Worm (Caenorhabditis elegans) whole organism, L4 larva: Measurements from ENCODE around the gene C13A2.12.

Source experiments
- F26F4.8 ChIP-seq: fragments of 200-800 bp; sonication (Bioruptor generic); conservative IDR thresholded peaks from 2 replicates; pipeline ENCODE4 v1.3.6; 2022; ENCODE audit warnings: missing genetic modification characterization, missing compliant biosample characterization
- T26A8.4 ChIP-seq: fragments of 200-800 bp; sonication (Bioruptor generic); IDR thresholded peaks from 2 replicates; pipeline ENCODE4 v1.3.6; 2022; ENCODE audit warnings: missing genetic modification characterization, missing compliant biosample characterization
- Y48G9A.11 ChIP-seq: fragments of 200-800 bp; sonication (Bioruptor generic); IDR thresholded peaks from 2 replicates; pipeline ENCODE4 v1.3.6; 2022; ENCODE audit warnings: missing genetic modification reagents, missing genetic modification characterization, missing compliant biosample characterization
- Y5F2A.4 ChIP-seq: fragments of 200-800 bp; sonication (Bioruptor generic); optimal IDR thresholded peaks from 2 replicates; lab custom pipeline; 2018; ENCODE audit warnings: mild to moderate bottlenecking, missing genetic modification characterization, missing compliant biosample characterization
- ZK337.2 ChIP-seq: fragments of 200-800 bp; sonication (Bioruptor generic); IDR thresholded peaks from 2 replicates; pipeline ENCODE4 v1.3.6; 2022; ENCODE audit warnings: missing genetic modification reagents, missing genetic modification characterization, missing compliant biosample characterization
- aha-1 ChIP-seq: fragments of 150-350 bp; peaks from one replicate; lab custom pipeline; 2014; ENCODE audit warnings: missing biosample characterization, missing genetic modification characterization
- attf-4 ChIP-seq: sonication (generic microtip); optimal IDR thresholded peaks from 3 replicates; lab custom pipeline; 2017; ENCODE audit warnings: missing biosample characterization, missing genetic modification characterization
- ceh-28 ChIP-seq: fragments of 150-350 bp; optimal IDR thresholded peaks from 2 replicates; lab custom pipeline; 2014; ENCODE audit warnings: missing biosample characterization, missing genetic modification reagents, missing genetic modification characterization
- ceh-44 ChIP-seq: fragments of 200-800 bp; sonication (Bioruptor generic); IDR thresholded peaks from 2 replicates; pipeline ENCODE4 v1.3.6; 2022; ENCODE audit warnings: missing genetic modification reagents, missing genetic modification characterization, missing compliant biosample characterization
- cey-2 ChIP-seq: sonication (generic microtip); optimal IDR thresholded peaks from 3 replicates; lab custom pipeline; 2017; ENCODE audit warnings: missing genetic modification characterization, mild to moderate bottlenecking, missing compliant biosample characterization, antibody characterized with exemption, borderline replicate concordance; ENCODE audit not compliant: insufficient read depth
- dmd-6 ChIP-seq: fragments of 200-800 bp; sonication (Bioruptor generic); IDR thresholded peaks from 2 replicates; pipeline ENCODE4 v1.3.6; 2022; ENCODE audit warnings: missing genetic modification reagents, missing genetic modification characterization, missing compliant biosample characterization
- dmd-8 ChIP-seq: fragments of 200-800 bp; sonication (Bioruptor generic); IDR thresholded peaks from 2 replicates; pipeline ENCODE4 v1.3.6; 2022; ENCODE audit warnings: missing genetic modification characterization, missing compliant biosample characterization
- dve-1 ChIP-seq: sonication (generic microtip); optimal IDR thresholded peaks from 2 replicates; lab custom pipeline; 2017; ENCODE audit warnings: antibody characterized with exemption, mild to moderate bottlenecking, missing genetic modification characterization, missing compliant biosample characterization; ENCODE audit not compliant: insufficient read depth
- fkh-10 ChIP-seq: fragments of 150-350 bp; optimal IDR thresholded peaks from 2 replicates; lab custom pipeline; 2014; ENCODE audit warnings: missing biosample characterization, missing genetic modification reagents, missing genetic modification characterization
- fos-1 ChIP-seq: fragments of 150-350 bp; optimal IDR thresholded peaks from 2 replicates; lab custom pipeline; 2014; ENCODE audit warnings: missing biosample characterization, missing genetic modification characterization
- hif-1 ChIP-seq, 2 experiments: sonication (generic microtip); optimal IDR thresholded peaks; 2 replicates each; lab custom pipeline; 2016 to 2017; ENCODE audit warnings: missing compliant biosample characterization in 2 of 2, missing genetic modification characterization in 2 of 2, missing genetic modification reagents in 2 of 2, missing genotype in 2 of 2, mild to moderate bottlenecking in 1 of 2
- hmg-1.1 ChIP-seq: fragments of 200-800 bp; sonication (Bioruptor generic); IDR thresholded peaks from 2 replicates; pipeline ENCODE4 v1.3.6; 2022; ENCODE audit warnings: missing genetic modification reagents, missing genetic modification characterization, missing compliant biosample characterization
- lim-7 ChIP-seq: fragments of 200-800 bp; sonication (Bioruptor generic); IDR thresholded peaks from 2 replicates; pipeline ENCODE4 v1.3.6; 2022; ENCODE audit warnings: missing genetic modification characterization, missing compliant biosample characterization
- lin-13 ChIP-seq: fragments of 150-350 bp; optimal IDR thresholded peaks from 2 replicates; lab custom pipeline; 2014; ENCODE audit warnings: missing biosample characterization, missing genetic modification reagents, missing genetic modification characterization
- lin-38 ChIP-seq: fragments of 200-800 bp; sonication (Bioruptor generic); IDR thresholded peaks from 2 replicates; pipeline ENCODE4 v1.3.6; 2022; ENCODE audit warnings: missing genetic modification reagents, missing genetic modification characterization, missing compliant biosample characterization
- lin-39 ChIP-seq: fragments of 150-350 bp; optimal IDR thresholded peaks from 2 replicates; lab custom pipeline; 2014; ENCODE audit warnings: missing biosample characterization, missing genetic modification reagents, missing genetic modification characterization
- lir-3 ChIP-seq: sonication (generic microtip); optimal IDR thresholded peaks from 2 replicates; lab custom pipeline; 2016; ENCODE audit warnings: mild to moderate bottlenecking, missing genetic modification characterization, missing compliant biosample characterization
- lsy-2 ChIP-seq, 2 experiments: fragments of 150-350 bp in 1 of 2; sonication (generic microtip) in 1 of 2; optimal IDR thresholded peaks; 2 replicates each; lab custom pipeline; 2014 to 2017; ENCODE audit warnings: missing biosample characterization in 2 of 2, missing genetic modification characterization in 2 of 2
- mdl-1 ChIP-seq, 2 experiments: fragments of 150-350 bp in 1 of 2; sonication (generic microtip) in 1 of 2; optimal IDR thresholded peaks; 2 replicates each; lab custom pipeline; 2014 to 2017; ENCODE audit warnings: missing biosample characterization in 2 of 2, missing genetic modification characterization in 2 of 2
- mdt-29 ChIP-seq: fragments of 200-800 bp; sonication (Bioruptor generic); IDR thresholded peaks from 2 replicates; pipeline ENCODE4 v1.3.6; 2022; ENCODE audit warnings: missing genetic modification reagents, missing genetic modification characterization, missing compliant biosample characterization
- mep-1 ChIP-seq: fragments of 150-350 bp; sonication (generic microtip); optimal IDR thresholded peaks from 3 replicates; lab custom pipeline; 2014; ENCODE audit warnings: missing biosample characterization, missing genetic modification characterization
- mes-2 ChIP-seq: sonication (generic microtip); optimal IDR thresholded peaks from 2 replicates; lab custom pipeline; 2016; ENCODE audit warnings: missing genotype, mild to moderate bottlenecking, missing genetic modification characterization, missing compliant biosample characterization; ENCODE audit not compliant: poor library complexity, severe bottlenecking
- mxl-3 ChIP-seq: fragments of 200-800 bp; sonication (Bioruptor generic); optimal IDR thresholded peaks from 2 replicates; lab custom pipeline; 2018; ENCODE audit warnings: mild to moderate bottlenecking, missing genetic modification characterization, missing compliant biosample characterization
- nhr-111 ChIP-seq: fragments of 200-800 bp; sonication (Bioruptor generic); optimal IDR thresholded peaks from 2 replicates; lab custom pipeline; 2018; ENCODE audit warnings: mild to moderate bottlenecking, missing genetic modification characterization, missing compliant biosample characterization
- nhr-25 ChIP-seq: sonication (generic microtip); optimal IDR thresholded peaks from 2 replicates; lab custom pipeline; 2017; ENCODE audit warnings: missing genetic modification characterization, mild to moderate bottlenecking, missing compliant biosample characterization, antibody characterized with exemption, moderate library complexity, borderline replicate concordance; ENCODE audit not compliant: insufficient read depth
- nhr-28 ChIP-seq: fragments of 150-350 bp; optimal IDR thresholded peaks from 2 replicates; lab custom pipeline; 2014; ENCODE audit warnings: missing biosample characterization, missing genetic modification characterization
- nhr-76 ChIP-seq: fragments of 150-350 bp; optimal IDR thresholded peaks from 2 replicates; lab custom pipeline; 2014; ENCODE audit warnings: missing biosample characterization, missing genetic modification characterization
- nhr-77 ChIP-seq: fragments of 150-350 bp; optimal IDR thresholded peaks from 2 replicates; lab custom pipeline; 2014; ENCODE audit warnings: missing biosample characterization, missing genetic modification characterization
- sdz-12 ChIP-seq: fragments of 200-800 bp; sonication (Bioruptor generic); optimal IDR thresholded peaks from 2 replicates; lab custom pipeline; 2018; ENCODE audit warnings: mild to moderate bottlenecking, missing genetic modification characterization, missing compliant biosample characterization
- snpc-1.2 ChIP-seq: fragments of 200-800 bp; sonication (Bioruptor generic); IDR thresholded peaks from 2 replicates; pipeline ENCODE4 v1.3.6; 2022; ENCODE audit warnings: missing genetic modification reagents, missing genetic modification characterization, missing compliant biosample characterization
- unc-39 ChIP-seq: sonication (generic microtip); optimal IDR thresholded peaks from 2 replicates; lab custom pipeline; 2017; ENCODE audit warnings: missing biosample characterization, missing genetic modification characterization
- zag-1 ChIP-seq: fragments of 150-350 bp; optimal IDR thresholded peaks from 2 replicates; lab custom pipeline; 2014; ENCODE audit warnings: missing biosample characterization, missing genetic modification characterization
- zfp-2 ChIP-seq: sonication (generic microtip); optimal IDR thresholded peaks from 2 replicates; lab custom pipeline; 2016; ENCODE audit warnings: mild to moderate bottlenecking, missing genetic modification characterization, missing compliant biosample characterization
- zip-11 ChIP-seq: fragments of 200-800 bp; sonication (Bioruptor generic); IDR thresholded peaks from 2 replicates; pipeline ENCODE4 v1.3.6; 2022; ENCODE audit warnings: missing genetic modification characterization, missing compliant biosample characterization

Gene C13A2.12

DNA sequence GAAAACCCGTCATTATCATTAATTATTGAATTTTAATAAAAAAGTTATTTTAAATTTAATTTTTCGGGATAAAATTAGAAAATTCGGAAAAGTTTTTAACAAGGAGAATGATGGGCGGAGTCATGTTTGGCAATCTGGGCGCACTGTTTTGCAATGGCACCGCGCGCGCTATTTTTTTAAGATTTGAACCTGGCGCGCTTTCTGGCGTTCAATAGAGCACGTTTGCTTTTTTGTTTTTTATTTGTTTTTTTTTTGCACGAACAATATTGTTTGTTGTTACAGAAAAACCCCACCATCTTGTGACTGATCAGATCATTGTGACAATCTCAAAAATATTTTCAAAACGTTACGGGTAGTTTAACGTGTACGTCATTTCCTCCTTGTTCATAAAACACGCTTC lies 21.9 kb upstream of the C13A2.12 start, which contains the start of gene hyls-1 (continued):
- TF ChIP-seq lin-39 (tag; lab: Kevin White, UChicago) = no peak
- peak; percentile 97 for TF ChIP-seq lin-38 (GFP tag; lab: Robert Waterston, UW)
- peak; percentile 77 for TF ChIP-seq hmg-1.1 (GFP tag; lab: Robert Waterston, UW)
- TF ChIP-seq zip-11 (GFP tag; lab: Robert Waterston, UW) = no peak
- peak; percentile 76 for TF ChIP-seq T26A8.4 (GFP tag; lab: Robert Waterston, UW)
- no peak for TF ChIP-seq snpc-1.2 (GFP tag; lab: Robert Waterston, UW)
- TF ChIP-seq Y48G9A.11 (GFP tag; lab: Robert Waterston, UW) = no peak
- no peak for TF ChIP-seq cey-2
- TF ChIP-seq nhr-28 (tag; lab: Kevin White, UChicago) = peak; percentile 53
- TF ChIP-seq zfp-2 (tag; lab: Kevin White, UChicago) = peak; percentile 27
- no peak for TF ChIP-seq mdt-29 (GFP tag; lab: Robert Waterston, UW)
- TF ChIP-seq F26F4.8 (GFP tag; lab: Robert Waterston, UW) = no peak
- TF ChIP-seq mep-1 = peak; percentile 89
- no peak for TF ChIP-seq dmd-8 (GFP tag; lab: Robert Waterston, UW)
- TF ChIP-seq dmd-6 = peak; percentile 75
- no peak for TF ChIP-seq fkh-10
- TF ChIP-seq hif-1 (tag; optimal IDR thresholded peaks at IDR 0.05; lab: Kevin White, UChicago) = peak in 1 of 2 experiments; percentile 84
- peak; percentile 69 for TF ChIP-seq nhr-25 (tag; lab: Kevin White, UChicago)
- TF ChIP-seq Y5F2A.4 (GFP tag; lab: Kevin White, UChicago) = no peak
- no peak for TF ChIP-seq sdz-12 (GFP tag; lab: Kevin White, UChicago)
- no peak for TF ChIP-seq attf-4 (tag; lab: Kevin White, UChicago)
- TF ChIP-seq ceh-44 (GFP tag; lab: Robert Waterston, UW) = no peak
- TF ChIP-seq ZK337.2 (GFP tag; lab: Robert Waterston, UW) = no peak
- TF ChIP-seq zag-1 (tag; lab: Kevin White, UChicago) = no peak
- no peak for TF ChIP-seq nhr-76 (tag; lab: Kevin White, UChicago)
- peak; percentile 71 for TF ChIP-seq nhr-77 (tag; lab: Kevin White, UChicago)
- peak in 1 of 2 experiments; percentile 86 for TF ChIP-seq lsy-2 (tag; optimal IDR thresholded peaks at IDR 0.05; lab: Kevin White, UChicago)
- peak; percentile 88 for TF ChIP-seq dve-1 (tag; lab: Kevin White, UChicago)
- no peak for TF ChIP-seq unc-39 (tag; lab: Kevin White, UChicago)
- no peak for TF ChIP-seq nhr-111
- TF ChIP-seq mdl-1 (tag; optimal IDR thresholded peaks at IDR 0.05; lab: Kevin White, UChicago) = no peak
- no peak for TF ChIP-seq lir-3
- TF ChIP-seq lim-7 (GFP tag; lab: Robert Waterston, UW) = no peak
- TF ChIP-seq aha-1 (tag; lab: Kevin White, UChicago) = peak; percentile 89
- peak; percentile 92 for TF ChIP-seq mes-2 (tag; lab: Kevin White, UChicago)

DNA sequence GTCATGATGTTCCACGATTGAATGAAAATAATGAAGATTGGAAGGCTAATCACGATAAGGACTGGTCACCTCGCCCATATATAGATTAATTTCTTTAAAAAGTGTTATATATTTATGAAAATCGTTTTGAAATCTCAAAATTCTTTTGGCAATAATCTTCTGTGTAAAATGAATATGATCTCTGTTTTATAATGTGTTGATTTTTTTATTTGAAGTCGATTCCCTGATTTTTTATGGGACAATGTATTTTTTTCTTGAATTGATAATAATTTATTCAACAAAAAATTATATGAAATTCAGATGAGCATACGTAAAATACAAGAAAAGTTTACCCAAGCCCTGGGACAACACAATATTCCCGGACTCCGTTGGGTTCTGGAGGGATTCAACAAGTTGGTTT lies 19.6 kb upstream of the C13A2.12 start, which contains the start of gene C05C8.1:
Gene C05C8.1 (plus strand): TSS at position 301 of the 400 bp plus-strand sequence.
- TF ChIP-seq mxl-3 (GFP tag; lab: Kevin White, UChicago) (no peak), fos-1 (no peak), nhr-25 (tag; lab: Kevin White, UChicago) (no peak), ceh-28 (tag; lab: Kevin White, UChicago) (no peak), lin-13 (no peak)
